Worm (Caenorhabditis elegans) whole organism, L3 larva: ENCODE data around the gene ugt-53.

Experiments used
- R02D3.7 ChIP-seq: fragments of 150-350 bp; optimal IDR thresholded peaks from 2 replicates; lab custom pipeline; 2014; ENCODE audit warnings: missing biosample characterization, missing genetic modification characterization
- daf-12 ChIP-seq: fragments of 150-350 bp; optimal IDR thresholded peaks from 2 replicates; lab custom pipeline; 2014; ENCODE audit warnings: missing biosample characterization, missing genetic modification reagents, missing genetic modification characterization
- elt-3 ChIP-seq, 3 experiments: fragments of 150-350 bp in 1 of 3; sonication (generic microtip) in 2 of 3; optimal IDR thresholded peaks; 2 replicates in 2 of 3; 4 replicates in 1 of 3; lab custom pipeline; 2014 to 2017; ENCODE audit warnings: missing biosample characterization in 3 of 3, missing genetic modification characterization in 3 of 3
- lin-15B ChIP-seq: fragments of 150-350 bp; optimal IDR thresholded peaks from 2 replicates; lab custom pipeline; 2014; ENCODE audit warnings: missing biosample characterization, missing genetic modification characterization
- lin-39 ChIP-seq: fragments of 150-350 bp; optimal IDR thresholded peaks from 2 replicates; lab custom pipeline; 2018; ENCODE audit warnings: missing biosample characterization, missing genetic modification reagents, missing genetic modification characterization
- nfya-1 ChIP-seq: sonication (generic microtip); optimal IDR thresholded peaks from 2 replicates; lab custom pipeline; 2017; ENCODE audit warnings: missing genetic modification characterization, mild to moderate bottlenecking, missing compliant biosample characterization, antibody characterized with exemption, moderate library complexity; ENCODE audit not compliant: insufficient read depth
- nhr-25 ChIP-seq: sonication (generic microtip); optimal IDR thresholded peaks from 2 replicates; lab custom pipeline; 2017; ENCODE audit warnings: missing biosample characterization, missing genetic modification characterization
- nhr-28 ChIP-seq: fragments of 150-350 bp; optimal IDR thresholded peaks from 2 replicates; lab custom pipeline; 2014; ENCODE audit warnings: missing biosample characterization, missing genetic modification characterization
- nhr-43 ChIP-seq: sonication (generic microtip); optimal IDR thresholded peaks from 2 replicates; lab custom pipeline; 2016; ENCODE audit warnings: mild to moderate bottlenecking, missing genetic modification characterization, missing compliant biosample characterization; ENCODE audit not compliant: poor library complexity, severe bottlenecking
- nhr-76 ChIP-seq: fragments of 150-350 bp; sonication (generic microtip); optimal IDR thresholded peaks from 5 replicates; lab custom pipeline; 2014; ENCODE audit warnings: missing biosample characterization, missing genetic modification characterization
- pha-4 ChIP-seq: fragments of 150-350 bp; optimal IDR thresholded peaks from 2 replicates; lab custom pipeline; 2014; ENCODE audit warnings: missing biosample characterization, missing genetic modification reagents, missing genetic modification characterization
- pqm-1 ChIP-seq: fragments of 150-350 bp; optimal IDR thresholded peaks from 2 replicates; lab custom pipeline; 2017; ENCODE audit warnings: missing biosample characterization, missing genetic modification characterization, inconsistent platforms
- skn-1 ChIP-seq: fragments of 150-350 bp; optimal IDR thresholded peaks from 2 replicates; lab custom pipeline; 2014; ENCODE audit warnings: missing biosample characterization, missing genetic modification characterization

DNA sequence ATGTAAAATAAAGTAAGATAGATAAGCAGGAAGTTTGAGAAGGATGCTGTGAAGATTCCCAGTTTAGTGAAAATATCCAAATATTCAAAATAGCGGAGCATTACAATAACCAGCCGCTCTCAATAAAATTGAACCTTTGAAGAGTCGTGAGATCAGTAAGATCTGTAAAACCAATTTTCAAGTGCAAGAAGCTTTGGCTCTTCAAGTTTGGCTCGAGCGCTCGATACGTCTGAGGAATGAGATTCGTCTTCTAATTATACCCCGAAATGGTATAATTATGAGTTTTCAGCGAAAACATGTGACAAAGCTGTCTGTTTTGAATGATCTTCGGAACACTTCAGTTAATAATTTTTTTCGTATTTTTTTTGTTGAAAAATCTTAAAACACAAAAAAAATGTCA is 50.7 kb downstream of the ugt-53 start, which contains the start of gene str-46:
- TF ChIP-seq pha-4 (no peak), lin-39 (tag; lab: Kevin White, UChicago) (no peak), daf-12 (no peak), nhr-28 (tag; lab: Kevin White, UChicago) (no peak), nhr-43 (tag; lab: Kevin White, UChicago) (no peak), skn-1 (tag; lab: Kevin White, UChicago) (no peak), lin-15B (tag; lab: Kevin White, UChicago) (no peak), R02D3.7 (tag; lab: Kevin White, UChicago) (no peak), nhr-76 (tag; lab: Kevin White, UChicago) (no peak), nhr-25 (tag; lab: Kevin White, UChicago) (no peak), nfya-1 (tag; lab: Kevin White, UChicago) (no peak), pqm-1 (no peak), elt-3 (tag; optimal IDR thresholded peaks at IDR 0.05; lab: Kevin White, UChicago) (no peak)
